Fruit fly (Drosophila melanogaster) whole organism, embryonic: ENCODE data around the gene Duba.

Source experiments
- BEAF-32 ChIP-seq: fragments of 200-800 bp; sonication (Bioruptor generic); optimal IDR thresholded peaks from 3 replicates; lab custom pipeline; 2017; ENCODE audit warnings: missing biosample characterization, missing genetic modification characterization, mild to moderate bottlenecking, moderate library complexity, missing genetic modification reagents
- C15 ChIP-seq: fragments of 200-800 bp; sonication (Bioruptor generic); IDR thresholded peaks from 3 replicates; pipeline ENCODE4 v1.3.6; 2022; ENCODE audit warnings: missing biosample characterization, missing genetic modification characterization
- CG11560 ChIP-seq: fragments of 200-800 bp; sonication (Bioruptor generic); IDR thresholded peaks from 3 replicates; pipeline ENCODE4 v1.3.6; 2022; ENCODE audit warnings: missing biosample characterization, missing genetic modification characterization
- CG15479 ChIP-seq: fragments of 200-800 bp; sonication (Bioruptor generic); optimal IDR thresholded peaks from 3 replicates; lab custom pipeline; 2019; ENCODE audit warnings: missing biosample characterization, mild to moderate bottlenecking, missing genetic modification characterization, moderate library complexity
- CG16813 ChIP-seq: fragments of 200-800 bp; sonication (Bioruptor generic); IDR thresholded peaks from 3 replicates; pipeline ENCODE4 v1.3.6; 2022; ENCODE audit warnings: missing biosample characterization, missing genetic modification characterization; ENCODE audit not compliant: partially characterized antibody
- CG2712 ChIP-seq: fragments of 200-800 bp; optimal IDR thresholded peaks from 3 replicates; lab custom pipeline; 2019; ENCODE audit warnings: missing biosample characterization, mild to moderate bottlenecking, missing genetic modification characterization, moderate library complexity
- CG3995 ChIP-seq: fragments of 200-800 bp; sonication (Bioruptor generic); optimal IDR thresholded peaks from 3 replicates; lab custom pipeline; 2016; ENCODE audit warnings: missing biosample characterization, missing genetic modification characterization
- CG42726 ChIP-seq: fragments of 200-800 bp; sonication (Bioruptor generic); IDR thresholded peaks from 2 replicates; pipeline ENCODE4 v1.3.6; 2022; ENCODE audit warnings: missing biosample characterization, missing genetic modification characterization; ENCODE audit not compliant: partially characterized antibody
- CG6791 ChIP-seq: fragments of 200-800 bp; sonication (Bioruptor generic); IDR thresholded peaks from 3 replicates; pipeline ENCODE4 v1.3.6; 2022; ENCODE audit warnings: missing biosample characterization, missing genetic modification characterization; ENCODE audit not compliant: partially characterized antibody
- CoRest ChIP-seq: fragments of 200-800 bp; sonication (Bioruptor generic); optimal IDR thresholded peaks from 3 replicates; lab custom pipeline; 2018; ENCODE audit warnings: missing biosample characterization, mild to moderate bottlenecking, missing genetic modification characterization, moderate library complexity
- Dip2 ChIP-seq: fragments of 200-800 bp; sonication (Bioruptor generic); IDR thresholded peaks from 2 replicates; pipeline ENCODE4 v1.3.6; 2022; ENCODE audit warnings: missing biosample characterization, missing genetic modification characterization
- Fer3 ChIP-seq: fragments of 200-800 bp; sonication (Bioruptor generic); optimal IDR thresholded peaks from 2 replicates; lab custom pipeline; 2018; ENCODE audit warnings: missing biosample characterization, mild to moderate bottlenecking, missing genetic modification characterization, moderate library complexity
- Hand ChIP-seq: fragments of 200-800 bp; sonication (Bioruptor generic); optimal IDR thresholded peaks from 2 replicates; lab custom pipeline; 2017; ENCODE audit warnings: mild to moderate bottlenecking, missing biosample characterization, missing genetic modification reagents, missing genetic modification characterization
- HmgD ChIP-seq: fragments of 200-800 bp; sonication (Bioruptor generic); optimal IDR thresholded peaks from 3 replicates; lab custom pipeline; 2016; ENCODE audit warnings: missing biosample characterization, missing genetic modification characterization
- Hmx ChIP-seq: fragments of 200-800 bp; sonication (Bioruptor generic); optimal IDR thresholded peaks from 2 replicates; lab custom pipeline; 2016; ENCODE audit warnings: missing biosample characterization, missing genetic modification characterization
- MESR4 ChIP-seq: fragments of 200-800 bp; sonication (Bioruptor generic); optimal IDR thresholded peaks from 2 replicates; lab custom pipeline; 2018; ENCODE audit warnings: missing biosample characterization, mild to moderate bottlenecking, missing genetic modification characterization, moderate library complexity
- Med ChIP-seq: fragments of 200-800 bp; sonication (Bioruptor generic); peaks from one replicate; lab custom pipeline; 2016; ENCODE audit warnings: missing biosample characterization, missing genetic modification characterization, mild to moderate bottlenecking, inconsistent platforms, moderate library complexity
- Opbp ChIP-seq: fragments of 200-800 bp; sonication (Bioruptor generic); IDR thresholded peaks from 3 replicates; pipeline ENCODE4 v1.3.6; 2022; ENCODE audit warnings: missing biosample characterization, missing genetic modification characterization; ENCODE audit not compliant: partially characterized antibody
- Pdp1 ChIP-seq, 2 experiments: fragments of 200-800 bp; sonication (Bioruptor generic); optimal IDR thresholded peaks; 3 replicates each; lab custom pipeline; 2016; ENCODE audit warnings: missing biosample characterization in 2 of 2, missing genetic modification characterization in 2 of 2, mild to moderate bottlenecking in 1 of 2, moderate library complexity in 1 of 2
- Ptx1 ChIP-seq: fragments of 200-800 bp; sonication (Bioruptor generic); IDR thresholded peaks from 2 replicates; pipeline ENCODE4 v1.3.6; 2022; ENCODE audit warnings: missing biosample characterization, missing genetic modification characterization
- Six4 ChIP-seq: fragments of 200-800 bp; sonication (Bioruptor generic); optimal IDR thresholded peaks from 2 replicates; lab custom pipeline; 2016; ENCODE audit warnings: missing biosample characterization, missing genetic modification characterization
- TFAM ChIP-seq: fragments of 200-800 bp; sonication (Bioruptor generic); optimal IDR thresholded peaks from 2 replicates; lab custom pipeline; 2017; ENCODE audit warnings: missing biosample characterization, missing genetic modification characterization, inconsistent platforms
- Xbp1 ChIP-seq: fragments of 200-800 bp; sonication (Bioruptor generic); optimal IDR thresholded peaks from 3 replicates; lab custom pipeline; 2016; ENCODE audit warnings: missing biosample characterization, mild to moderate bottlenecking, missing genetic modification characterization
- bigmax ChIP-seq: fragments of 200-800 bp; sonication (Bioruptor generic); optimal IDR thresholded peaks from 2 replicates; lab custom pipeline; 2018; ENCODE audit warnings: missing biosample characterization, mild to moderate bottlenecking, missing genetic modification characterization
- bowl ChIP-seq: fragments of 200-800 bp; sonication (Bioruptor generic); IDR thresholded peaks from 2 replicates; pipeline ENCODE4 v1.3.6; 2022; ENCODE audit warnings: missing biosample characterization, missing genetic modification characterization
- br ChIP-seq: fragments of >200 bp; optimal IDR thresholded peaks from 2 replicates; lab custom pipeline; 2017
- btn ChIP-seq: fragments of 200-800 bp; sonication (Bioruptor generic); optimal IDR thresholded peaks from 2 replicates; lab custom pipeline; 2016; ENCODE audit warnings: missing biosample characterization, missing genetic modification characterization
- corto ChIP-seq: fragments of 200-800 bp; sonication (Bioruptor generic); optimal IDR thresholded peaks from 2 replicates; lab custom pipeline; 2016; ENCODE audit warnings: missing biosample characterization, mild to moderate bottlenecking, missing genetic modification characterization, moderate library complexity
- crol ChIP-seq: fragments of 200-800 bp; sonication (Bioruptor generic); IDR thresholded peaks from 2 replicates; pipeline ENCODE4 v1.3.6; 2022; ENCODE audit warnings: missing biosample characterization, missing genetic modification characterization
- da ChIP-seq: fragments of 200-800 bp; sonication (Bioruptor generic); optimal IDR thresholded peaks from 2 replicates; lab custom pipeline; 2016; ENCODE audit warnings: missing biosample characterization, missing genetic modification characterization
- dan ChIP-seq: fragments of 200-800 bp; sonication (Bioruptor generic); IDR thresholded peaks from 2 replicates; pipeline ENCODE4 v1.3.6; 2022; ENCODE audit warnings: missing biosample characterization, missing genetic modification characterization
- ftz-f1 ChIP-seq: fragments of 200-800 bp; sonication (Bioruptor generic); optimal IDR thresholded peaks from 2 replicates; lab custom pipeline; 2016; ENCODE audit warnings: missing biosample characterization, missing genetic modification characterization
- gro ChIP-seq: fragments of 200-800 bp; sonication (Bioruptor generic); optimal IDR thresholded peaks from 2 replicates; lab custom pipeline; 2016; ENCODE audit warnings: missing biosample characterization, missing genetic modification characterization
- ham ChIP-seq: fragments of 200-800 bp; sonication (Bioruptor generic); IDR thresholded peaks from 2 replicates; pipeline ENCODE4 v1.3.6; 2022; ENCODE audit warnings: missing biosample characterization, missing genetic modification characterization
- hbn ChIP-seq: fragments of 200-800 bp; sonication (Bioruptor generic); IDR thresholded peaks from 2 replicates; pipeline ENCODE4 v1.3.6; 2022; ENCODE audit warnings: missing biosample characterization, missing genetic modification characterization; ENCODE audit not compliant: partially characterized antibody
- her ChIP-seq: fragments of 200-800 bp; sonication (Bioruptor generic); optimal IDR thresholded peaks from 2 replicates; lab custom pipeline; 2016; ENCODE audit warnings: missing biosample characterization, missing genetic modification characterization
- insv ChIP-seq, 2 experiments: fragments of 200-800 bp; sonication (Bioruptor generic); optimal IDR thresholded peaks; 3 replicates each; lab custom pipeline; 2016 to 2018; ENCODE audit warnings: missing biosample characterization in 2 of 2, missing genetic modification characterization in 2 of 2
- luna ChIP-seq: fragments of 200-800 bp; sonication (Bioruptor generic); optimal IDR thresholded peaks from 2 replicates; lab custom pipeline; 2016; ENCODE audit warnings: missing biosample characterization, missing genetic modification characterization
- nmo ChIP-seq: fragments of 200-800 bp; sonication (Bioruptor generic); optimal IDR thresholded peaks from 2 replicates; lab custom pipeline; 2018; ENCODE audit warnings: missing biosample characterization, mild to moderate bottlenecking, missing genetic modification characterization, moderate library complexity
- oc ChIP-seq: fragments of 200-800 bp; sonication (Bioruptor generic); optimal IDR thresholded peaks from 2 replicates; lab custom pipeline; 2018; ENCODE audit warnings: missing biosample characterization, mild to moderate bottlenecking, missing genetic modification characterization, moderate library complexity
- pfk ChIP-seq: fragments of 200-800 bp; sonication (Bioruptor generic); optimal IDR thresholded peaks from 2 replicates; lab custom pipeline; 2018; ENCODE audit warnings: missing biosample characterization, mild to moderate bottlenecking, missing genetic modification characterization, moderate library complexity
- pros ChIP-seq: fragments of 200-800 bp; sonication (Bioruptor generic); optimal IDR thresholded peaks from 3 replicates; lab custom pipeline; 2019; ENCODE audit warnings: missing biosample characterization, mild to moderate bottlenecking, missing genetic modification characterization, moderate library complexity
- row ChIP-seq: fragments of 200-800 bp; sonication (Bioruptor generic); IDR thresholded peaks from 3 replicates; pipeline ENCODE4 v1.3.6; 2022; ENCODE audit warnings: missing biosample characterization, missing genetic modification characterization
- sim ChIP-seq: fragments of 200-800 bp; sonication (Bioruptor generic); IDR thresholded peaks from 2 replicates; pipeline ENCODE4 v1.3.6; 2022; ENCODE audit warnings: missing biosample characterization, missing genetic modification characterization
- stc ChIP-seq: fragments of 200-800 bp; sonication (Bioruptor generic); IDR thresholded peaks from 2 replicates; pipeline ENCODE4 v1.3.6; 2022; ENCODE audit warnings: missing biosample characterization, missing genetic modification characterization
- tap ChIP-seq: fragments of 200-800 bp; optimal IDR thresholded peaks from 3 replicates; lab custom pipeline; 2019; ENCODE audit warnings: missing biosample characterization, mild to moderate bottlenecking, missing genetic modification characterization, moderate library complexity
- tll ChIP-seq, 2 experiments: fragments of 200-800 bp in 1 of 2; fragments of >200 bp in 1 of 2; sonication (Bioruptor generic) in 1 of 2; optimal IDR thresholded peaks; 2 replicates each; lab custom pipeline; 2017 to 2019; ENCODE audit warnings: missing biosample characterization in 2 of 2, missing genetic modification characterization in 2 of 2, mild to moderate bottlenecking in 1 of 2, moderate library complexity in 1 of 2
- usp ChIP-seq: fragments of >200 bp; optimal IDR thresholded peaks from 2 replicates; lab custom pipeline; 2017; ENCODE audit warnings: missing biosample characterization, missing genetic modification characterization
- vvl ChIP-seq: fragments of 200-800 bp; sonication (Bioruptor generic); IDR thresholded peaks from 2 replicates; pipeline ENCODE4 v1.3.6; 2022; ENCODE audit warnings: missing biosample characterization, missing genetic modification characterization
- wor ChIP-seq: fragments of 200-800 bp; sonication (Bioruptor generic); IDR thresholded peaks from 2 replicates; pipeline ENCODE4 v1.3.6; 2022; ENCODE audit warnings: missing biosample characterization, missing genetic modification characterization

Gene Duba

DNA sequence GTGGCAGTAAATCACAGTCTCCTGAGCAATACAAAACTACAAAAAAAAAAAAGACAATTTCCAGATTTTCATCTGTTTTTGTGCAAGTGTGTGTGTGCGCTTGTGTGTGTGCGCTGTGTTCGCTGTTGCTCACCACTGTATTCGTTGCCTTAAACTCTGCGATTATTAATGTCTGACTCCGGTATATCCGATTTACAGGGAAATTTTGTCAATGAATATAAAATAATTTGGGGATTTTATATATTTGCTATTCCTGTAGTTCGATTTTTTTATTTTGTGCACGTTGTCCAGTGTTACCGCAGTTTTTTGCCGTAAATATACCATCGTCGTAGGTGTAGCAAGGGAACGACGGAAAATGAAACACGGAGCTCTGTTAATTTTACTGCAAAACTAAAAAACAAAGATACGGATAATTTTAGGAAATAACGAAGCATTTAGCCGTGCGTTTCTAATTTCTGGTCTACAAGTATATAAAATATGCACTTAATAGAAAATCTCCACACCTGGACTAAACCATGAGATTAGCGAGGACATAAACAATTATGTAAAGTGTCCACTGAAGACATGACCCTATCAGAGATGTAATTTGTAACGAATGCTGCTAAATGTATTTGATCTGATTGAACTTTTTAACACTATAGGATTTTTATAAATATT, at the start of gene Duba (continued):
- no peak for TF ChIP-seq dan (GFP tag; lab: Robert Waterston, UW)
- TF ChIP-seq pros (GFP tag; lab: Kevin White, UChicago) = no peak
- TF ChIP-seq tap = no peak
- no peak for TF ChIP-seq bigmax
- no peak for TF ChIP-seq insv (GFP tag; optimal IDR thresholded peaks at IDR 0.05; lab: Kevin White, UChicago)
- TF ChIP-seq Dip2 = no peak
- no peak for TF ChIP-seq tll (GFP tag; optimal IDR thresholded peaks at IDR 0.05; lab: Kevin White, UChicago)
- no peak for TF ChIP-seq crol
- no peak for TF ChIP-seq ftz-f1 (GFP tag; lab: Kevin White, UChicago)
- TF ChIP-seq Xbp1 (GFP tag; lab: Kevin White, UChicago) = peak; percentile 24
- peak; percentile 62; the same call in 2 of the 3 replicates for TF ChIP-seq row (GFP tag; lab: Robert Waterston, UW)
- peak; percentile 29; the same call in 1 of the 3 replicates for TF ChIP-seq CG6791 (GFP tag; lab: Robert Waterston, UW)
- no peak for TF ChIP-seq CG42726 (GFP tag; lab: Robert Waterston, UW)
- TF ChIP-seq C15 (GFP tag; lab: Robert Waterston, UW) = no peak
- TF ChIP-seq wor (GFP tag; lab: Robert Waterston, UW) = no peak
- TF ChIP-seq CG16813 (GFP tag; lab: Robert Waterston, UW) = 0 out of 3 replicates have a peak, but pooled peaks have one; percentile 20
- no peak for TF ChIP-seq hbn (GFP tag; lab: Robert Waterston, UW)
- TF ChIP-seq luna (GFP tag; lab: Kevin White, UChicago) = no peak
- no peak for TF ChIP-seq ham (GFP tag; lab: Robert Waterston, UW)
- no peak for TF ChIP-seq corto (GFP tag; lab: Kevin White, UChicago)
- TF ChIP-seq Six4 (GFP tag; lab: Kevin White, UChicago) = no peak
- TF ChIP-seq TFAM = no peak
- peak; percentile 41; the same call in 1 of the 2 replicates for TF ChIP-seq vvl
- TF ChIP-seq Hand (GFP tag; lab: Kevin White, UChicago) = no peak
- no peak for TF ChIP-seq usp
- no peak for TF ChIP-seq sim
- TF ChIP-seq MESR4 (GFP tag; lab: Kevin White, UChicago) = peak; percentile 83
- peak; percentile 51 for TF ChIP-seq CoRest
- TF ChIP-seq CG3995 = no peak
- TF ChIP-seq nmo (GFP tag; lab: Kevin White, UChicago) = peak; percentile 67
- peak; percentile 71 for TF ChIP-seq Med (GFP tag; lab: Kevin White, UChicago)
- no peak for TF ChIP-seq CG11560 (tag; lab: Robert Waterston, UW)
- no peak for TF ChIP-seq CG15479
- peak; percentile 27; the same call in 1 of the 2 replicates for TF ChIP-seq Ptx1 (GFP tag; lab: Robert Waterston, UW)
- TF ChIP-seq Pdp1 (GFP tag; optimal IDR thresholded peaks at IDR 0.05; lab: Kevin White, UChicago) = peak in 1 of 2 experiments; percentile 72
- TF ChIP-seq BEAF-32 (GFP tag; lab: Kevin White, UChicago) = peak; percentile 39
- no peak for TF ChIP-seq bowl (GFP tag; lab: Robert Waterston, UW)
- no peak for TF ChIP-seq oc
- no peak for TF ChIP-seq btn (GFP tag; lab: Kevin White, UChicago)
- TF ChIP-seq Fer3 = no peak
- no peak for TF ChIP-seq Hmx
- no peak for TF ChIP-seq br (lab: Kevin White, UChicago)
- 0 out of 3 replicates have a peak, but pooled peaks have one; percentile 28 for TF ChIP-seq Opbp
- TF ChIP-seq stc (GFP tag; lab: Robert Waterston, UW) = no peak
- no peak for TF ChIP-seq da (GFP tag; lab: Kevin White, UChicago)
- TF ChIP-seq CG2712 = peak; percentile 43
- TF ChIP-seq her (GFP tag; lab: Kevin White, UChicago) = no peak
- TF ChIP-seq pfk = peak; percentile 91
- no peak for TF ChIP-seq gro (GFP tag; lab: Kevin White, UChicago)
- no peak for TF ChIP-seq HmgD (GFP tag; lab: Kevin White, UChicago)
